Worm (Caenorhabditis elegans): ENCODE results near the gene F46B6.13.

F46B6.13 gene

DNA sequence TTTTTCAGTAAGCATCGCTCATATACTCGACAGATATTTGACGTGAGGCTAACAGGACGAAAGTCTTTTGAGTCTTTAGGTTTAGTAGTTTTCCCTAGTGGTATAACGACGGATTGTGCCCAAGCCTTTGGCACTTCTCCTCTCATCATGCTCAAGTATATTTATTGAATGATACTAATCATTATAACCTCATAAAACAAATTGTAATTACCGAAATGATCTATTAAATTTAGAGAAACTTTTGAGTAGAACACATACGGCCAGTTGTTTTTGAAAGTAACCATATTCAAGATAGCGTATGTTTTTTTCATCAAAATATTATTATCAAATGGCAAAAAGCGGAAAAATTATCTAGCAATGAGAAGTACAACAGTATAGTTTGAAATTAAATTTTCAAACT lies 27.7 kb downstream of the F46B6.13 start:
- TF ChIP-seq pes-1 (GFP tag; IDR thresholded peaks at IDR 0.05) (no peak), ama-1 (optimal IDR thresholded peaks at IDR 0.05) (no peak)

DNA sequence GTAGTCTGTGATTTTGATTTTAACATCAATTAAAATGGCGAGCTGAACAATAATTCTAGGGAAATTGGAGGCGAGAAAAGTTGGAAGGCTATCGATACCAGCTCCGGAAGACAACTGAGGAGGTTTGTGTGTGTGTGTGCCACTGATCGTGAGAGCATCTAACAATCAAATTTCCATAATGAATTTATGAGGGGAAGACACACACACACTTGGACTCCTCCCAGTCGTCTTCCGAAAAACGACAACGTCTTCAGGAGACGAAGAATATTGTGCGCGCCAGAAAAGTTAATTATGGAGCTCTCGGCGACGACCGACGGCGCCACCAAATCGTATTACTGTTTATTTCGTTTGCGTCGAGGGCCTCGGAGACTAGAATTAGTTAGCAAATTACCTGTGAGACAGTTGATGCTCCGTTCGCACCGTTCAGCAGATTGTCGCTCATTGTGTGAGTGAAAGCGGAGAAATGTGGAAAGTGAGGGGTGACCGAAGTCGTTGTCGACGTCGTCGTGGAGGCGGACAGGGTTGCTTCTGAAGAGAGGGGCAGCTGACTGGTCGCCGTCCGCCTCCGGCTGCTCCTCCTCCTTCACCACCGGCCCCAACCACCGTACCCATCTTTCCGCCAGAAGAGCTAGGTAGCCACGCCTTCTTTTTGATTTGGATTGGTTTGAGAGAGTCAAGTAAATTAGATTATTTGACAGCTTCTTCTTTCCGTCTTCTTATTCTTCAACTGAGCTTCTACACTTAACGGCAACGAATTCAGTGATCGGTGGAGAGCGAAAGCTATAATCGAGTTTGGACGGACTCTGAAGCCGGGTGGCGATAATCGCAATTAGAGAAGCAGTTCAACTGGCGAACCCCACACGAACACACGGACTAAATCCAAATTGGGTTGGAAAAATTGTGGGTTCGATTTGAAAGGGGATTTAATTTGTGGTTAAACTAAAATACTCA lies 29.9 kb downstream of the F46B6.13 start, which contains the start of gene unc-42:
Gene unc-42 (minus strand): TSS at position 564 of the 951 bp plus-strand sequence.
- no peak for TF ChIP-seq scrt-1 (GFP tag; IDR thresholded peaks at IDR 0.05)

DNA sequence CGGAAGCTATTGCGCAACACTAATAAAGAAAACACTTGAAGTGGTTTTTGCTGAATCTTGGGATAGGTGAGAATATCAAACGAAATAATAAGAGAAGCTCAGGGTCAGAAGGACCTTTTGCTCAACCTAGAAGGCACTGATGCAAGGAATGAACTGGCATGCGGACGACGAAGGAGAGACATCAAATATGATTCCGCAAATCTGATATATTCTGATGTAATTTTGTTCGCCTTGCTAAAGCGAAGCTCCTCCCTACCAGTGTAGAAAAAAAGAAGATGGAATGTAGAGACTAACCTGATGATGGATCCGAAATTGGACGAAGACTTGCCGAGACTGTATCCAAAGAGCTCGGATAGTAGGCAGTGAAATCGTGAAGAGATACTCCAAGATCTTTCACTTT lies 31.0 kb downstream of the F46B6.13 start:
- TF ChIP-seq ceh-36 (tag; optimal IDR thresholded peaks at IDR 0.05) (no peak), flt-1 (GFP tag; IDR thresholded peaks at IDR 0.05) (no peak), pes-1 (GFP tag; IDR thresholded peaks at IDR 0.05) (no peak), ets-7 (tag; optimal IDR thresholded peaks at IDR 0.05) (no peak), sea-1 (GFP tag; conservative IDR thresholded peaks at IDR 0.05) (no peak), hnd-1 (tag; optimal IDR thresholded peaks at IDR 0.05) (no peak), hmg-4 (GFP tag; optimal IDR thresholded peaks at IDR 0.05) (no peak), B0310.2 (tag; optimal IDR thresholded peaks at IDR 0.05) (no peak), tra-4 (tag; optimal IDR thresholded peaks at IDR 0.05) (no peak), F13C5.2 (tag; optimal IDR thresholded peaks at IDR 0.05) (no peak), tbx-11 (GFP tag; IDR thresholded peaks at IDR 0.05) (no peak), ama-1 (optimal IDR thresholded peaks at IDR 0.05) (no peak), hmbx-1 (tag; optimal IDR thresholded peaks at IDR 0.05) (no peak), ceh-13 (GFP tag; optimal IDR thresholded peaks at IDR 0.05) (no peak), tbx-37 (GFP tag; conservative IDR thresholded peaks at IDR 0.05) (no peak), scrt-1 (GFP tag; IDR thresholded peaks at IDR 0.05) (no peak), aly-1 (tag; optimal IDR thresholded peaks at IDR 0.05) (no peak)

DNA sequence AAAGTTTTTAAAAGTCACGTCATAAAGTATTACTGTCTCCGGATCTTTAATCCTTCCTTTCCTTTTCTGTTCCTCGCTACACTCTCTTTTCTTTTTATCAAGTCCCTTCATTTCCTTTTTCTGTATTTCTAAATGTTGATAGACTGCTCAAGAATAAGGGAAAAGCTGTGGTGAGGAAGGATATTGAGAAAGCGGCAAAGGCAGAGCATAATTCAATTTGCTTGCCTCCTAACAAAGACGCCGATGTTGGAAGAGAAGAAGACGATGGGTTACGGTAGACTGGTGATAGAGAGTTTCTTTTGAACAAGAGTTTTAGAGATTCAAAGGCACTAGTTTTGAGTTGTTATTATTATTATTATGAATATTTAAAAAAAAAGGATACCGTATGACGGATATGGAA lies 33.4 kb downstream of the F46B6.13 start:
- TF ChIP-seq ets-7 (tag; optimal IDR thresholded peaks at IDR 0.05) = no peak
- no peak for TF ChIP-seq ama-1 (optimal IDR thresholded peaks at IDR 0.05)
- TF ChIP-seq scrt-1 (GFP tag; IDR thresholded peaks at IDR 0.05) = no peak
- TF ChIP-seq ceh-13 (GFP tag; optimal IDR thresholded peaks at IDR 0.05) = no peak
- TF ChIP-seq tra-4 (tag; optimal IDR thresholded peaks at IDR 0.05) = no peak
- TF ChIP-seq aly-1 (tag; optimal IDR thresholded peaks at IDR 0.05) = no peak
- TF ChIP-seq sea-1 (GFP tag; conservative IDR thresholded peaks at IDR 0.05) = no peak
- TF ChIP-seq B0310.2 (tag; optimal IDR thresholded peaks at IDR 0.05) = no peak
- no peak for TF ChIP-seq hmbx-1 (tag; optimal IDR thresholded peaks at IDR 0.05)
- no peak for TF ChIP-seq hmg-4 (GFP tag; optimal IDR thresholded peaks at IDR 0.05)
- TF ChIP-seq tbx-11 (GFP tag; IDR thresholded peaks at IDR 0.05) = no peak
- no peak for TF ChIP-seq ceh-36 (tag; optimal IDR thresholded peaks at IDR 0.05)
- no peak for TF ChIP-seq tbx-37 (GFP tag; conservative IDR thresholded peaks at IDR 0.05)
- TF ChIP-seq flt-1 (GFP tag; IDR thresholded peaks at IDR 0.05) = no peak
- TF ChIP-seq pes-1 (GFP tag; IDR thresholded peaks at IDR 0.05) = no peak

DNA sequence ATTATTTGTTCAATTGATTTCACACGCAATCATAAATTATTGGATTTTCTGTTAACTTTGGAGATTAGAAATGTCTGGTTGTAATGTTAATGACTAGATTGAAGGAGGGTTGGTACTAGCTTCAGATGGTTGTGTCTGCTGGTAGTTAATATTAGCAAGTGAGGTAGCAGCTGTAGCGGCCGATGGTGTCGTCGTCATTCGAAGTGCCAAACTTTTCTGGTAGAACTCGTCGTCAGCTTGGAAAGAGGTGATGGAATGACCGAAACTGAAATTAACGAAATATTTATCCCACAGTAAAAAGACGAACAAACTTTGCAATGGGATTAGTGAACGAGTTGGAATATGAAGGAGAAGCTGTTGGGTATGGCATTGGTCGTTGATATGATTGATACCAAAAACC lies 34.4 kb downstream of the F46B6.13 start:
- no peak for TF ChIP-seq sea-1 (GFP tag; conservative IDR thresholded peaks at IDR 0.05)
- no peak for TF ChIP-seq aly-1 (tag; optimal IDR thresholded peaks at IDR 0.05)
- no peak for TF ChIP-seq ets-7 (tag; optimal IDR thresholded peaks at IDR 0.05)
- TF ChIP-seq ama-1 (optimal IDR thresholded peaks at IDR 0.05) = no peak
- no peak for TF ChIP-seq hmg-4 (GFP tag; optimal IDR thresholded peaks at IDR 0.05)
- no peak for TF ChIP-seq hnd-1 (tag; optimal IDR thresholded peaks at IDR 0.05)
- TF ChIP-seq hmbx-1 (tag; optimal IDR thresholded peaks at IDR 0.05) = no peak
- TF ChIP-seq F13C5.2 (tag; optimal IDR thresholded peaks at IDR 0.05) = no peak
- TF ChIP-seq tra-4 (tag; optimal IDR thresholded peaks at IDR 0.05) = no peak
- TF ChIP-seq scrt-1 (GFP tag; IDR thresholded peaks at IDR 0.05) = no peak
- TF ChIP-seq ceh-13 (GFP tag; optimal IDR thresholded peaks at IDR 0.05) = no peak
- no peak for TF ChIP-seq flt-1 (GFP tag; IDR thresholded peaks at IDR 0.05)
- TF ChIP-seq B0310.2 (tag; optimal IDR thresholded peaks at IDR 0.05) = no peak
- TF ChIP-seq ceh-36 (tag; optimal IDR thresholded peaks at IDR 0.05) = no peak

DNA sequence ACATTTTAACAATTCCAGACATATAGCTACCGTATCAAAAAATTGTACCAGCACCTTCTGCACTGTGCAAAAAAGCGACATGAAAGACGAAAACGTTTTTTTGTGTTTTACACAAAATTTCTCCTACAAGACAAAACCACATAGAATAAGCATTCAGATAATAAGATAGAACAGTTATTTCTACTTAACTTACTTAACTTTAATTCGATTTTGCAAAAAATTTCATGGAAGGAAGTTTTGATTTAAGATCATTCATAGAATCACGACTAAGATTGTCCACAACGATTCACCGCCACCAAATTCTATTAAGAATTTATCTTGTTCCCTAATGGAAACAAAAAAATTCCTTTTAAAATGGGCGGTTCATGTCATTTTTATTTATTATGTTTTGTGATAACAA lies 35.2 kb downstream of the F46B6.13 start:
- no peak for TF ChIP-seq ceh-36 (tag; optimal IDR thresholded peaks at IDR 0.05)
- TF ChIP-seq sea-1 (GFP tag; conservative IDR thresholded peaks at IDR 0.05) = no peak
- no peak for TF ChIP-seq hnd-1 (tag; optimal IDR thresholded peaks at IDR 0.05)
- TF ChIP-seq pes-1 (GFP tag; IDR thresholded peaks at IDR 0.05) = no peak
- TF ChIP-seq ama-1 (optimal IDR thresholded peaks at IDR 0.05) = no peak
- no peak for TF ChIP-seq flt-1 (GFP tag; IDR thresholded peaks at IDR 0.05)
- TF ChIP-seq hmbx-1 (tag; optimal IDR thresholded peaks at IDR 0.05) = no peak
- no peak for TF ChIP-seq scrt-1 (GFP tag; IDR thresholded peaks at IDR 0.05)
- TF ChIP-seq tbx-37 (GFP tag; conservative IDR thresholded peaks at IDR 0.05) = no peak
- TF ChIP-seq F13C5.2 (tag; optimal IDR thresholded peaks at IDR 0.05) = no peak

DNA sequence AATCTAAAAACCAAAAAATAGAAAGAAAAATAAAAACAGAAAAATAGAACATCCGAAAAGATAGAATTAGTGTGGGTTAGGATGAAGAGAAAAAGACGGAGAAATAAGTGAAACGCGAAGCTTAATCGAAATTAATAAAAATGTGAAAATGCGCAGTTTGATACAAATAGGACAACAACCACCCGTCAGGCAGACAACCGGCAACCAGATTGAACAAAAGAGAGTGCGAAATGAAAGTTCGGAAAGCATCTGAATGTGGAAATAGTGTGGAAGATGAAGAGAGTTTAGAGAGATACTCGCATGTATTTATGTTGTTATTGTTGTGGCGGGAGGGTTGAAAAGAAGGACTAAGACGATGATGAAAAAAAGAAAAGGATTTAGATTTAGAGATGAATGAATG lies 40.5 kb downstream of the F46B6.13 start:
- TF ChIP-seq ceh-13 (GFP tag; optimal IDR thresholded peaks at IDR 0.05) (no peak), sea-1 (GFP tag; conservative IDR thresholded peaks at IDR 0.05) (no peak), F13C5.2 (tag; optimal IDR thresholded peaks at IDR 0.05) (no peak), pes-1 (GFP tag; IDR thresholded peaks at IDR 0.05) (no peak), tbx-11 (GFP tag; IDR thresholded peaks at IDR 0.05) (no peak), tbx-37 (GFP tag; conservative IDR thresholded peaks at IDR 0.05) (no peak), ama-1 (optimal IDR thresholded peaks at IDR 0.05) (no peak), ceh-36 (tag; optimal IDR thresholded peaks at IDR 0.05) (no peak), flt-1 (GFP tag; IDR thresholded peaks at IDR 0.05) (no peak), ets-7 (tag; optimal IDR thresholded peaks at IDR 0.05) (no peak), hmbx-1 (tag; optimal IDR thresholded peaks at IDR 0.05) (no peak), tra-4 (tag; optimal IDR thresholded peaks at IDR 0.05) (no peak), hmg-4 (GFP tag; optimal IDR thresholded peaks at IDR 0.05) (no peak), B0310.2 (tag; optimal IDR thresholded peaks at IDR 0.05) (no peak), hnd-1 (tag; optimal IDR thresholded peaks at IDR 0.05) (no peak), scrt-1 (GFP tag; IDR thresholded peaks at IDR 0.05) (no peak), aly-1 (tag; optimal IDR thresholded peaks at IDR 0.05) (no peak)

Data from whole organism, early embryonic.